Worm (Caenorhabditis elegans): Measurements from ENCODE around the gene C39E9.8.

Gene C39E9.8

DNA sequence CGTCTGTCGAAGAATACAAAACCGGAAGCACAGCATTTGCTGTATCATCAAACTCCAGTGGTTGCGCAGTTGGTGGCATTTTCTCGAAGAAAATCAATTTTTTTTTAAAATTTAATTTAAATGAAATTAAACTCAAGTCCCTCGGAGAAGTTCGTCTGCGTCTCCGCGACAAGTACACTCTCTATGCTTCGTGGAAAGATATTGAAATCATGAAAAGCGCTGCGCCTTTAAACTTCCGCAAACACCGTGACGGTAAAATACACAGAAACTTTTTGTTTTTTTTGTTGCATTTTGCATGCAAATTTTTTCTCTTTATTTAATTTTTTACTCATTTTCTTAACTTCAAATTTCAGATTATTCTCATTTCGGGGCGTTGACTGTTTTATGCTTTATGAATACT is 19.4 kb downstream of the C39E9.8 start, which contains the start of the genes dli-1, tin-9.2 and exos-4.1 (continued):
- TF ChIP-seq tlp-1 (tag; optimal IDR thresholded peaks at IDR 0.05) (no peak), unc-30 (tag; optimal IDR thresholded peaks at IDR 0.05) (no peak), vab-15 (tag; optimal IDR thresholded peaks at IDR 0.05) (no peak), pag-3 (tag; optimal IDR thresholded peaks at IDR 0.05; ENCODE audit: borderline replicate concordance, insufficient read depth) (no peak), lsy-2 (tag; optimal IDR thresholded peaks at IDR 0.05) (peak; percentile 89 to 90), nhr-19 (GFP tag; conservative IDR thresholded peaks at IDR 0.05) (peak; percentile 76), unc-130 (tag; optimal IDR thresholded peaks at IDR 0.05) (no peak), hlh-4 (tag; optimal IDR thresholded peaks at IDR 0.05) (no peak), Y116A8C.19 (tag; optimal IDR thresholded peaks at IDR 0.05; ENCODE audit: borderline replicate concordance) (no peak), xbp-1 (tag; optimal IDR thresholded peaks at IDR 0.05) (peak; percentile 78), nhr-71 (tag; optimal IDR thresholded peaks at IDR 0.05) (peak; percentile 88), lin-39 (tag; optimal IDR thresholded peaks at IDR 0.05) (peak; percentile 73), ceh-88 (GFP tag; IDR thresholded peaks at IDR 0.05) (no peak), blmp-1 (tag; optimal IDR thresholded peaks at IDR 0.05) (peak; percentile 62), mab-9 (GFP tag; IDR thresholded peaks at IDR 0.05) (peak; percentile 10; the same call in 1 of the 2 replicates), nhr-85 (tag) (peak; percentile 83), fkh-10 (GFP tag; optimal IDR thresholded peaks at IDR 0.05) (no peak), pqm-1 (tag; optimal IDR thresholded peaks at IDR 0.05) (no peak), unc-86 (tag; optimal IDR thresholded peaks at IDR 0.05) (peak; percentile 69), nhr-11 (tag; optimal IDR thresholded peaks at IDR 0.05) (peak; percentile 33), mdl-1 (tag; optimal IDR thresholded peaks at IDR 0.05) (peak in 1 of 2 experiments; percentile 49), lin-35 (GFP tag; optimal IDR thresholded peaks at IDR 0.05) (peak; percentile 80 to 82), lin-14 (GFP tag; optimal IDR thresholded peaks at IDR 0.05) (no peak), C04F5.9 (tag; optimal IDR thresholded peaks at IDR 0.05) (peak; percentile 50), ets-5 (GFP tag; IDR thresholded peaks at IDR 0.05) (no peak), isw-1 (GFP tag; IDR thresholded peaks at IDR 0.05) (peak; percentile 79), C16A3.4 (tag; optimal IDR thresholded peaks at IDR 0.05) (peak; percentile 53), F16B12.6 (tag; optimal IDR thresholded peaks at IDR 0.05) (peak; percentile 94), jun-1 (tag; optimal IDR thresholded peaks at IDR 0.05) (peak; percentile 14), alr-1 (tag; optimal IDR thresholded peaks at IDR 0.05; ENCODE audit: borderline replicate concordance) (no peak), pax-3 (tag; optimal IDR thresholded peaks at IDR 0.05) (no peak), egl-13 (tag; optimal IDR thresholded peaks at IDR 0.05) (peak; percentile 49), sox-4 (tag; optimal IDR thresholded peaks at IDR 0.05) (no peak), sup-37 (GFP tag; optimal IDR thresholded peaks at IDR 0.05) (no peak)

DNA sequence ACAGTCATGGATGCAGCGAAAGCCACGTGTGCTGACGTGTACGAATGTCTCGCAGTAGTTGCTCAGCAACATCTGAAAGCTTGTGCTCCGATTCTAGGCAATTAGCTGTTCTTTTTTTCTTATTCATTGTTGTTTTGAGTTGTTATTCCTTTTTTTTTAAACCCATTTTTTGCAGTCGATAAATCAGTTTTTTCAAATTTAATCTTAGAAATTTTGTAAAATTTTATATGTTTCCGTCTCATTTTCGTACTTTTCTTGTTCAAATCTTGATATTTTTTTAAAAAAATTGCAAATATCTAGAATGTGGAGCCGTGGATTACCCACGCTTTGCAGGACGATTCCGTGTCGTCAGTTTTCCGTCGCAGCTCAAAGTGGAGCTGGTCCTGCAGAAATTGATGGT is 21.2 kb downstream of the C39E9.8 start, which contains the start of gene fask-1:
TSS of gene fask-1 (plus strand) at position 301 of the 400 bp plus-strand sequence.
- TF ChIP-seq F16B12.6 (tag; optimal IDR thresholded peaks at IDR 0.05) (no peak), fkh-10 (GFP tag; optimal IDR thresholded peaks at IDR 0.05) (no peak), C04F5.9 (tag; optimal IDR thresholded peaks at IDR 0.05) (no peak), swsn-7 (tag; optimal IDR thresholded peaks at IDR 0.05) (no peak), aha-1 (tag; optimal IDR thresholded peaks at IDR 0.05) (no peak), C34B4.2 (tag; optimal IDR thresholded peaks at IDR 0.05) (no peak), lin-39 (tag; optimal IDR thresholded peaks at IDR 0.05) (no peak)

DNA sequence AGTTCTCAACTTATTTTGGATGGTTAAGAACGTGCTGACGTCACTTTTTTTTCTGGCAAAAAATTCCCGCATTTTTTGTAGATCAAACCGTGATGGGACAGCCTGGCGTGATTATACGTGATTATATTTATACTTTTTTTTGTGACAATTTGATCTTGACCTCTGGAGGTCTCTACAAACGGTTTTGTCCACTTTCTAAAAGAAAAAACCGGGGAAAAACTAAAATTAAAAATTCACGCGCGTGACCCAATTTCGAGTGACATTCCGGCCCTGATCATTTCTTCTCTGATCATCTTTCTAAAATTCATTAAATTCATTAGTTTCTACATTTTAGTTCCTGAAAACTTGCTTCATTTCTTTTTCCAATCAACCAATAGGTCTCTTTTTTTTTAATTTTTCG is 25.7 kb downstream of the C39E9.8 start, which contains the start of gene rde-11:
TSS of gene rde-11 (plus strand) at position 301 of the 400 bp plus-strand sequence.
- TF ChIP-seq fkh-10 (GFP tag; optimal IDR thresholded peaks at IDR 0.05) (no peak), dpl-1 (GFP tag; optimal IDR thresholded peaks at IDR 0.05) (no peak)

DNA sequence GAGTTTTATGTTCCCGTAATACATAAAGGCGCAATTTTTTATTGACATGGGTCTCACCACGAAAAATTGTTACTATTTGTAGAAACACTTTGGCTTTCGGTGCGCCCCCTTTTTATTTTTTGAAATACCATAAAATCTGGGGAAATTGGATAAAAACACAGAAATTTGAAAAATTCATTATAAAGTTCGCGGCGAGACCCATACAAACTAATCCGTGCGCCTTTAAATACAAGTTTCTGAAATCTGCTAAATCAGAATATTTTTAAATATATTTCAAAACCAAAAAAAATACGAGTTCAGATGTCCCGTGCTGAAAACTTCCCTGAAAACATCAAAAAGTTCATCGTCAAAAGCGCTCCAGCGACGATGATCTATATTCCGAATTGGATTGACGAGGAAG is 28.1 kb downstream of the C39E9.8 start, which contains the start of gene B0564.2:
TSS of gene B0564.2 (plus strand) at position 301 of the 400 bp plus-strand sequence.
- no peak for TF ChIP-seq ceh-8 (GFP tag; optimal IDR thresholded peaks at IDR 0.05)
- no peak for TF ChIP-seq zag-1 (tag; optimal IDR thresholded peaks at IDR 0.05)
- no peak for TF ChIP-seq nhr-28 (tag; optimal IDR thresholded peaks at IDR 0.05)
- TF ChIP-seq lin-14 (GFP tag; optimal IDR thresholded peaks at IDR 0.05): no peak
- no peak for TF ChIP-seq ceh-63 (GFP tag; optimal IDR thresholded peaks at IDR 0.05)
- TF ChIP-seq xbp-1 (tag; optimal IDR thresholded peaks at IDR 0.05): no peak
- no peak for TF ChIP-seq mdl-1 (tag; optimal IDR thresholded peaks at IDR 0.05)
- TF ChIP-seq ztf-11 (tag; optimal IDR thresholded peaks at IDR 0.05): no peak
- no peak for TF ChIP-seq dsc-1 (tag; optimal IDR thresholded peaks at IDR 0.05)
- TF ChIP-seq lin-39 (tag; optimal IDR thresholded peaks at IDR 0.05): no peak
- TF ChIP-seq efl-1 (optimal IDR thresholded peaks at IDR 0.05): no peak
- no peak for TF ChIP-seq efl-1 (GFP tag; optimal IDR thresholded peaks at IDR 0.05 in 1 of 2)
- no peak for TF ChIP-seq ceh-90 (tag; optimal IDR thresholded peaks at IDR 0.05)
- TF ChIP-seq nhr-11 (tag; optimal IDR thresholded peaks at IDR 0.05): no peak
- TF ChIP-seq lin-15B (tag; optimal IDR thresholded peaks at IDR 0.05): no peak
- no peak for TF ChIP-seq fkh-4 (tag; optimal IDR thresholded peaks at IDR 0.05; ENCODE audit: borderline replicate concordance)

All from whole organism, L1 larva.